Fruit fly (Drosophila melanogaster) whole organism, embryonic: ENCODE measurements around the gene haf.
A peak's percentile ranks its signal among the peaks of the same experiment; 100 is the strongest.

Source experiments
- C15 ChIP-seq: fragments of 200-800 bp; sonication (Bioruptor generic); IDR thresholded peaks from 3 replicates; pipeline ENCODE4 v1.3.6; 2022; ENCODE audit warnings: missing biosample characterization, missing genetic modification characterization
- CG10209 ChIP-seq: fragments of 200-800 bp; sonication (Bioruptor generic); optimal IDR thresholded peaks from 3 replicates; lab custom pipeline; 2017; ENCODE audit warnings: missing biosample characterization, mild to moderate bottlenecking, missing genetic modification characterization, missing genetic modification reagents
- CG1024 ChIP-seq: fragments of 200-800 bp; sonication (Bioruptor generic); IDR thresholded peaks from 2 replicates; pipeline ENCODE4 v1.3.6; 2022; ENCODE audit warnings: missing biosample characterization, missing genetic modification characterization
- CG10431 ChIP-seq: fragments of 200-800 bp; sonication (Bioruptor generic); optimal IDR thresholded peaks from 3 replicates; lab custom pipeline; 2018; ENCODE audit warnings: missing biosample characterization, mild to moderate bottlenecking, missing genetic modification characterization
- CG12391 ChIP-seq: fragments of 200-800 bp; sonication (Bioruptor generic); optimal IDR thresholded peaks from 3 replicates; lab custom pipeline; 2018; ENCODE audit warnings: missing biosample characterization, mild to moderate bottlenecking, missing genetic modification characterization, moderate library complexity
- CG14441 ChIP-seq: fragments of 200-800 bp; sonication (Bioruptor generic); IDR thresholded peaks from 2 replicates; pipeline ENCODE4 v1.3.6; 2022; ENCODE audit warnings: missing biosample characterization, missing genetic modification characterization
- CG1647 ChIP-seq: fragments of 200-800 bp; sonication (Bioruptor generic); optimal IDR thresholded peaks from 3 replicates; lab custom pipeline; 2016; ENCODE audit warnings: missing biosample characterization, missing genetic modification characterization
- CG16863 ChIP-seq: fragments of 200-800 bp; sonication (Bioruptor generic); optimal IDR thresholded peaks from 3 replicates; lab custom pipeline; 2016; ENCODE audit warnings: missing biosample characterization, missing genetic modification characterization
- CG17568 ChIP-seq: fragments of 200-800 bp; sonication (Bioruptor generic); optimal IDR thresholded peaks from 2 replicates; lab custom pipeline; 2018; ENCODE audit warnings: missing biosample characterization, mild to moderate bottlenecking, missing genetic modification characterization, moderate library complexity
- CG17802 ChIP-seq: fragments of 200-800 bp; sonication (Bioruptor generic); optimal IDR thresholded peaks from 2 replicates; lab custom pipeline; 2018; ENCODE audit warnings: missing biosample characterization, mild to moderate bottlenecking, missing genetic modification characterization, moderate library complexity
- CG2199 ChIP-seq: fragments of 200-800 bp; sonication (Bioruptor generic); IDR thresholded peaks from 3 replicates; pipeline ENCODE4 v1.3.6; 2022; ENCODE audit warnings: missing biosample characterization, missing genetic modification characterization
- CG31365 ChIP-seq: fragments of 200-800 bp; sonication (Bioruptor generic); optimal IDR thresholded peaks from 2 replicates; lab custom pipeline; 2018; ENCODE audit warnings: missing biosample characterization, mild to moderate bottlenecking, missing genetic modification characterization
- CG31388 ChIP-seq: fragments of 200-800 bp; sonication (Bioruptor generic); optimal IDR thresholded peaks from 2 replicates; lab custom pipeline; 2016; ENCODE audit warnings: missing biosample characterization, missing genetic modification characterization
- CG32532 ChIP-seq: fragments of 200-800 bp; sonication (Bioruptor generic); IDR thresholded peaks from 2 replicates; pipeline ENCODE4 v1.3.6; 2022; ENCODE audit warnings: missing biosample characterization, missing genetic modification characterization
- CG34224 ChIP-seq: fragments of 200-800 bp; sonication (Bioruptor generic); IDR thresholded peaks from 3 replicates; pipeline ENCODE4 v1.3.6; 2022; ENCODE audit warnings: missing biosample characterization, missing genetic modification characterization; ENCODE audit not compliant: partially characterized antibody
- CG34422 ChIP-seq: fragments of 200-800 bp; sonication (Bioruptor generic); IDR thresholded peaks from 3 replicates; pipeline ENCODE4 v1.3.6; 2022; ENCODE audit warnings: missing biosample characterization, missing genetic modification characterization
- CG4282 ChIP-seq: fragments of 200-800 bp; sonication (Bioruptor generic); optimal IDR thresholded peaks from 2 replicates; lab custom pipeline; 2016; ENCODE audit warnings: missing biosample characterization, missing genetic modification characterization
- CG4328 ChIP-seq: fragments of 200-800 bp; sonication (Bioruptor generic); optimal IDR thresholded peaks from 3 replicates; lab custom pipeline; 2017; ENCODE audit warnings: missing biosample characterization, missing genetic modification reagents, missing genetic modification characterization
- CG4707 ChIP-seq: fragments of 200-800 bp; sonication (Bioruptor generic); optimal IDR thresholded peaks from 2 replicates; lab custom pipeline; 2018; ENCODE audit warnings: missing biosample characterization, mild to moderate bottlenecking, missing genetic modification characterization, moderate library complexity
- CG5180 ChIP-seq: fragments of 200-800 bp; sonication (Bioruptor generic); optimal IDR thresholded peaks from 3 replicates; lab custom pipeline; 2017; ENCODE audit warnings: missing biosample characterization, missing genetic modification characterization, mild to moderate bottlenecking, moderate library complexity, missing genetic modification reagents
- CG6813 ChIP-seq: fragments of 200-800 bp; sonication (Bioruptor generic); optimal IDR thresholded peaks from 2 replicates; lab custom pipeline; 2017; ENCODE audit warnings: missing biosample characterization, missing genetic modification characterization, mild to moderate bottlenecking, moderate library complexity, missing genetic modification reagents
- CG8089 ChIP-seq: fragments of 200-800 bp; sonication (Bioruptor generic); optimal IDR thresholded peaks from 3 replicates; lab custom pipeline; 2016; ENCODE audit warnings: missing biosample characterization, missing genetic modification characterization
- CkIIα-i1 ChIP-seq: fragments of 200-800 bp; sonication (Bioruptor generic); IDR thresholded peaks from 2 replicates; pipeline ENCODE4 v1.3.6; 2022; ENCODE audit warnings: missing biosample characterization, missing genetic modification characterization
- Dad ChIP-seq: fragments of 200-800 bp; sonication (Bioruptor generic); optimal IDR thresholded peaks from 3 replicates; lab custom pipeline; 2016; ENCODE audit warnings: missing biosample characterization, missing genetic modification characterization
- Gsc ChIP-seq: fragments of 200-800 bp; sonication (Bioruptor generic); IDR thresholded peaks from 2 replicates; pipeline ENCODE4 v1.3.6; 2022; ENCODE audit warnings: missing biosample characterization, missing genetic modification characterization
- HHEX ChIP-seq: fragments of 200-800 bp; sonication (Bioruptor generic); optimal IDR thresholded peaks from 3 replicates; lab custom pipeline; 2017; ENCODE audit warnings: missing biosample characterization, mild to moderate bottlenecking, missing genetic modification characterization, missing genetic modification reagents
- Sry-β ChIP-seq: fragments of 200-800 bp; sonication (Bioruptor generic); optimal IDR thresholded peaks from 2 replicates; lab custom pipeline; 2018; ENCODE audit warnings: missing biosample characterization, mild to moderate bottlenecking, missing genetic modification characterization, moderate library complexity
- TFAM ChIP-seq: fragments of 200-800 bp; sonication (Bioruptor generic); optimal IDR thresholded peaks from 2 replicates; lab custom pipeline; 2017; ENCODE audit warnings: missing biosample characterization, missing genetic modification characterization, inconsistent platforms
- Vsx1 ChIP-seq: fragments of 200-800 bp; sonication (Bioruptor generic); optimal IDR thresholded peaks from 2 replicates; lab custom pipeline; 2017; ENCODE audit warnings: missing biosample characterization, mild to moderate bottlenecking, missing genetic modification characterization, missing genetic modification reagents
- ab ChIP-seq: fragments of 200-800 bp; sonication (Bioruptor generic); optimal IDR thresholded peaks from 2 replicates; lab custom pipeline; 2016; ENCODE audit warnings: missing biosample characterization, missing genetic modification characterization
- ase ChIP-seq: fragments of 200-800 bp; sonication (Bioruptor generic); IDR thresholded peaks from 3 replicates; pipeline ENCODE4 v1.3.6; 2022; ENCODE audit warnings: missing biosample characterization, missing genetic modification characterization
- bsh ChIP-seq, 2 experiments: fragments of 200-800 bp; sonication (Bioruptor generic); optimal IDR thresholded peaks; 2 replicates each; lab custom pipeline; 2017 to 2018; ENCODE audit warnings: mild to moderate bottlenecking in 2 of 2, missing biosample characterization in 2 of 2, missing genetic modification characterization in 2 of 2, moderate library complexity in 1 of 2
- dan ChIP-seq: fragments of 200-800 bp; sonication (Bioruptor generic); IDR thresholded peaks from 2 replicates; pipeline ENCODE4 v1.3.6; 2022; ENCODE audit warnings: missing biosample characterization, missing genetic modification characterization
- dm ChIP-seq: fragments of 200-800 bp; sonication (Bioruptor generic); optimal IDR thresholded peaks from 3 replicates; lab custom pipeline; 2016; ENCODE audit warnings: missing biosample characterization, missing genetic modification characterization
- dpn ChIP-seq, 2 experiments: fragments of 200-800 bp; sonication (Bioruptor generic); optimal IDR thresholded peaks; 3 replicates each; lab custom pipeline; 2016; ENCODE audit warnings: missing biosample characterization in 2 of 2, missing genetic modification characterization in 2 of 2
- dysf ChIP-seq: fragments of 200-800 bp; sonication (Bioruptor generic); IDR thresholded peaks from 3 replicates; pipeline ENCODE4 v1.3.6; 2022; ENCODE audit warnings: missing biosample characterization, missing genetic modification characterization
- gsb ChIP-seq: fragments of 200-800 bp; sonication (Bioruptor generic); IDR thresholded peaks from 2 replicates; pipeline ENCODE4 v1.3.6; 2022; ENCODE audit warnings: missing biosample characterization, missing genetic modification characterization
- gsb-n ChIP-seq: fragments of 200-800 bp; sonication (Bioruptor generic); optimal IDR thresholded peaks from 3 replicates; lab custom pipeline; 2018; ENCODE audit warnings: missing biosample characterization, mild to moderate bottlenecking, missing genetic modification characterization
- hb ChIP-seq: fragments of 200-800 bp; sonication (Bioruptor generic); IDR thresholded peaks from 3 replicates; pipeline ENCODE4 v1.3.6; 2022; ENCODE audit warnings: missing biosample characterization, missing genetic modification characterization; ENCODE audit not compliant: partially characterized antibody
- her ChIP-seq: fragments of 200-800 bp; sonication (Bioruptor generic); optimal IDR thresholded peaks from 2 replicates; lab custom pipeline; 2016; ENCODE audit warnings: missing biosample characterization, missing genetic modification characterization
- insv ChIP-seq, 2 experiments: fragments of 200-800 bp; sonication (Bioruptor generic); optimal IDR thresholded peaks; 3 replicates each; lab custom pipeline; 2016 to 2018; ENCODE audit warnings: missing biosample characterization in 2 of 2, missing genetic modification characterization in 2 of 2
- nau ChIP-seq: fragments of 200-800 bp; sonication (Bioruptor generic); optimal IDR thresholded peaks from 3 replicates; lab custom pipeline; 2017; ENCODE audit warnings: missing biosample characterization, mild to moderate bottlenecking, missing genetic modification characterization, missing genetic modification reagents
- nmo ChIP-seq: fragments of 200-800 bp; sonication (Bioruptor generic); optimal IDR thresholded peaks from 2 replicates; lab custom pipeline; 2018; ENCODE audit warnings: missing biosample characterization, mild to moderate bottlenecking, missing genetic modification characterization, moderate library complexity
- org-1 ChIP-seq: fragments of 200-800 bp; sonication (Bioruptor generic); optimal IDR thresholded peaks from 2 replicates; lab custom pipeline; 2017; ENCODE audit warnings: missing biosample characterization, missing genetic modification characterization
- otp ChIP-seq: fragments of 200-800 bp; sonication (Bioruptor generic); IDR thresholded peaks from 3 replicates; pipeline ENCODE4, ENCODE4 v1.3.6; 2022; ENCODE audit warnings: missing biosample characterization, missing genetic modification characterization
- peb ChIP-seq: fragments of 200-800 bp; sonication (Bioruptor generic); IDR thresholded peaks from 2 replicates; pipeline ENCODE4 v1.3.6; 2022; ENCODE audit warnings: missing biosample characterization, missing genetic modification characterization
- so ChIP-seq: fragments of 200-800 bp; sonication (Bioruptor generic); IDR thresholded peaks from 3 replicates; pipeline ENCODE4 v1.3.6; 2022; ENCODE audit warnings: missing biosample characterization, missing genetic modification characterization
- sob ChIP-seq: fragments of 200-800 bp; sonication (Bioruptor generic); IDR thresholded peaks from 2 replicates; pipeline ENCODE4 v1.3.6; 2022; ENCODE audit warnings: missing biosample characterization, missing genetic modification characterization
- trem ChIP-seq: fragments of 200-800 bp; optimal IDR thresholded peaks from 3 replicates; lab custom pipeline; 2019; ENCODE audit warnings: missing biosample characterization, mild to moderate bottlenecking, missing genetic modification characterization, moderate library complexity
- zen2 ChIP-seq: fragments of 200-800 bp; sonication (Bioruptor generic); IDR thresholded peaks from 3 replicates; pipeline ENCODE4 v1.3.6; 2022; ENCODE audit warnings: missing biosample characterization, missing genetic modification characterization; ENCODE audit not compliant: partially characterized antibody

Gene haf

dm6 chr2L:1590167-1590566 is 35.2 kb downstream of the haf start (continued):
- TF ChIP-seq dm (GFP tag; lab: Kevin White, UChicago) = peak; percentile 50
- peak; percentile 84 for TF ChIP-seq sob (GFP tag; lab: Robert Waterston, UW)
- TF ChIP-seq CG17802 (tag; lab: Kevin White, UChicago) = peak; percentile 52
- TF ChIP-seq gsb = peak; percentile 61; the same call in 1 of the 2 replicates
- no peak for TF ChIP-seq dan (GFP tag; lab: Robert Waterston, UW)
- no peak for TF ChIP-seq hb (GFP tag; lab: Robert Waterston, UW)
- TF ChIP-seq CG32532 (GFP tag; lab: Robert Waterston, UW) = peak; percentile 80
- peak; percentile 21 for TF ChIP-seq CG4707
- TF ChIP-seq CkIIα-i1 (GFP tag; lab: Robert Waterston, UW) = 0 out of 2 replicates have a peak, but pooled peaks have one; percentile 19
- TF ChIP-seq CG4328 = peak; percentile 29
- peak; percentile 87 for TF ChIP-seq dysf (GFP tag; lab: Robert Waterston, UW)
- TF ChIP-seq her (GFP tag; lab: Kevin White, UChicago) = peak; percentile 49
- TF ChIP-seq zen2 (GFP tag; lab: Robert Waterston, UW) = no peak
- peak; percentile 78 for TF ChIP-seq otp
- TF ChIP-seq dpn (GFP tag; optimal IDR thresholded peaks at IDR 0.05; lab: Kevin White, UChicago) = peak; percentile 76 to 78
- TF ChIP-seq CG1024 = peak; percentile 77
- TF ChIP-seq CG2199 (GFP tag; lab: Robert Waterston, UW) = 0 out of 3 replicates have a peak, but pooled peaks have one; percentile 60
- TF ChIP-seq Dad (GFP tag; lab: Kevin White, UChicago) = peak; percentile 66
- peak; percentile 65 for TF ChIP-seq CG17568 (GFP tag; lab: Kevin White, UChicago)
- peak; percentile 63 for TF ChIP-seq ab (GFP tag; lab: Kevin White, UChicago)
- no peak for TF ChIP-seq C15 (GFP tag; lab: Robert Waterston, UW)
- TF ChIP-seq peb = peak; percentile 40; the same call in 1 of the 2 replicates
- peak; percentile 86 for TF ChIP-seq nmo (GFP tag; lab: Kevin White, UChicago)
- TF ChIP-seq CG12391 (tag; lab: Kevin White, UChicago) = no peak
- TF ChIP-seq HHEX (GFP tag; lab: Kevin White, UChicago) = peak; percentile 76
- TF ChIP-seq org-1 (GFP tag; lab: Kevin White, UChicago) = peak; percentile 75
- TF ChIP-seq CG34224 = no peak
- no peak for TF ChIP-seq Sry-β (GFP tag; lab: Kevin White, UChicago)
- peak; percentile 74 for TF ChIP-seq CG34422 (GFP tag; lab: Robert Waterston, UW)
- TF ChIP-seq CG6813 = peak; percentile 62
- peak; percentile 41 for TF ChIP-seq gsb-n
- TF ChIP-seq CG31388 (GFP tag; lab: Kevin White, UChicago) = peak; percentile 43
- peak; percentile 34; the same call in 1 of the 2 replicates for TF ChIP-seq Gsc (GFP tag; lab: Robert Waterston, UW)
- TF ChIP-seq trem (tag; lab: Kevin White, UChicago) = peak; percentile 32
- TF ChIP-seq nau (GFP tag; lab: Kevin White, UChicago) = peak; percentile 71
- no peak for TF ChIP-seq insv (GFP tag; optimal IDR thresholded peaks at IDR 0.05; lab: Kevin White, UChicago)
- peak; percentile 47 for TF ChIP-seq Vsx1 (GFP tag; lab: Kevin White, UChicago)
- peak in 1 of 2 experiments; percentile 83 for TF ChIP-seq bsh (GFP tag; optimal IDR thresholded peaks at IDR 0.05; lab: Kevin White, UChicago)
- peak; percentile 52 for TF ChIP-seq CG5180
- TF ChIP-seq CG31365 (tag; lab: Kevin White, UChicago) = peak; percentile 43
- TF ChIP-seq CG10431 (GFP tag; lab: Kevin White, UChicago) = no peak
- TF ChIP-seq CG1647 (GFP tag; lab: Kevin White, UChicago) = peak; percentile 88
- peak; percentile 64; the same call in 1 of the 3 replicates for TF ChIP-seq ase (GFP tag; lab: Robert Waterston, UW)
- peak; percentile 62 for TF ChIP-seq CG8089 (GFP tag; lab: Kevin White, UChicago)
- peak; percentile 62; the same call in 2 of the 3 replicates for TF ChIP-seq so (GFP tag; lab: Robert Waterston, UW)
- peak; percentile 75 for TF ChIP-seq CG14441
- no peak for TF ChIP-seq TFAM
- TF ChIP-seq CG16863 = peak; percentile 70
- TF ChIP-seq CG4282 (GFP tag; lab: Kevin White, UChicago) = peak; percentile 16
- peak; percentile 76 for TF ChIP-seq CG10209 (GFP tag; lab: Kevin White, UChicago)
